Worm (Caenorhabditis elegans): ENCODE measurements around the gene unc-85.
A peak's percentile ranks its signal among the peaks of the same experiment; 100 is the strongest.

unc-85 gene

ce11 chrII:4739984-4740462, 38.2 kb downstream of the unc-85 start, which contains the start of gene eas-1 (continued):
- TF ChIP-seq saeg-2 (GFP tag; IDR thresholded peaks at IDR 0.05) (no peak), F26F4.8 (GFP tag; conservative IDR thresholded peaks at IDR 0.05) (no peak), nhr-76 (tag; optimal IDR thresholded peaks at IDR 0.05) (no peak)

DNA sequence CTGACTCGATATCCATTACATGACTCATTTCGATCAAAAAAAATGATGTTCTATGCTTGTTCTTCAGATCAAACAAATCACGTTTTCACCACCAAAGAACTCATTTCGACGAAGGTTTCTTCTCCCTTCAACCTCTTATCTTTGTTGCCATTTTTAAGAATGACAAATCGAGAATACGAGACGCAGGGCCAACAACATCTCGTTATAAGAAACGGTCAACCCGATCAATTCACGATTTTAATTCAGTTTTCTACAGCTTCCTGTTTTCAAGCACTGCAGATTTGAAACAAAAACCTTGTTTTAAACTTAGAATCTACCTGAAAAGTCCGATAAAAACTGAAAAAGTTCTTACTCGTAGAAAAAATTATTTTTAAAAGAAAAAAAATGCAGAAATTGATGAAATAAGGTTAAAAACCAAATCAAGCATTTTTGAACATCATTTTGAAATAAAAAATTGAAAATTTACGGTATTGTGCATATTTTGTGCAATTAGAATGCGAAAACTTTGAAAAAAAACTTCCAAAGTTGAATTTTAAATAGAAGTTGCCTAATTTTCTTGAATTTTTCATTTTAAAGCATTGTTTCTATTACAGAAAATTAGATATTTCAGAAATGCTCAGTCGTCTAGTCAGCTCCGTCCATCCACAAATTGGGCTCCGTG, 39.8 kb downstream of the unc-85 start, which contains the start of gene acs-11:
acs-11 (plus strand) TSS at position 611 of the 661 bp plus-strand sequence.
- peak; percentile 61 for TF ChIP-seq hlh-30 (tag; optimal IDR thresholded peaks at IDR 0.05; ENCODE audit: insufficient read depth)
- TF ChIP-seq pqm-1 (tag; optimal IDR thresholded peaks at IDR 0.05): peak; percentile 18
- TF ChIP-seq dmd-6 (GFP tag; IDR thresholded peaks at IDR 0.05): peak; percentile 31; the same call in 1 of the 2 replicates
- no peak for TF ChIP-seq mxl-3 (GFP tag; optimal IDR thresholded peaks at IDR 0.05)
- TF ChIP-seq mdl-1 (tag; optimal IDR thresholded peaks at IDR 0.05): peak in 1 of 2 experiments; percentile 42
- no peak for TF ChIP-seq saeg-2 (GFP tag; IDR thresholded peaks at IDR 0.05)
- peak; percentile 64 for TF ChIP-seq nhr-28 (tag; optimal IDR thresholded peaks at IDR 0.05)
- TF ChIP-seq F10B5.3 (tag; optimal IDR thresholded peaks at IDR 0.05): no peak
- TF ChIP-seq hlh-11 (tag; optimal IDR thresholded peaks at IDR 0.05): peak; percentile 5
- peak; percentile 57 for TF ChIP-seq ama-1 (optimal IDR thresholded peaks at IDR 0.05)
- TF ChIP-seq daf-16 (GFP tag; optimal IDR thresholded peaks at IDR 0.05): no peak
- peak; percentile 60 for TF ChIP-seq daf-16 (tag; optimal IDR thresholded peaks at IDR 0.05)
- TF ChIP-seq duxl-1 (tag; optimal IDR thresholded peaks at IDR 0.05; ENCODE audit: poor library complexity): peak; percentile 12
- TF ChIP-seq dve-1 (tag; optimal IDR thresholded peaks at IDR 0.05; ENCODE audit: insufficient read depth): peak; percentile 48
- TF ChIP-seq spr-3 (GFP tag; optimal IDR thresholded peaks at IDR 0.05): no peak
- peak; percentile 21 for TF ChIP-seq mes-2 (tag; optimal IDR thresholded peaks at IDR 0.05; ENCODE audit: poor library complexity, severe bottlenecking)
- TF ChIP-seq aha-1 (tag): peak; percentile 49
- no peak for TF ChIP-seq nhr-11 (tag; optimal IDR thresholded peaks at IDR 0.05)

ce11 chrII:4745281-4745680, 43.4 kb downstream of the unc-85 start:
- TF ChIP-seq vab-7 (GFP tag; IDR thresholded peaks at IDR 0.05) (no peak), ztf-7 (tag; optimal IDR thresholded peaks at IDR 0.05) (no peak), F10B5.3 (tag; optimal IDR thresholded peaks at IDR 0.05) (no peak), spr-3 (GFP tag; optimal IDR thresholded peaks at IDR 0.05) (no peak), dmd-6 (GFP tag; IDR thresholded peaks at IDR 0.05) (peak; percentile 30; the same call in 1 of the 2 replicates), arid-1 (GFP tag; conservative IDR thresholded peaks at IDR 0.05) (no peak), ceh-20 (GFP tag; IDR thresholded peaks at IDR 0.05) (peak; percentile 59; the same call in 1 of the 2 replicates), mep-1 (tag; optimal IDR thresholded peaks at IDR 0.05) (peak; percentile 50), mdl-1 (tag; optimal IDR thresholded peaks at IDR 0.05) (peak in 1 of 2 experiments; percentile 71), ctbp-1 (GFP tag; IDR thresholded peaks at IDR 0.05) (no peak), lir-3 (tag; optimal IDR thresholded peaks at IDR 0.05) (no peak), nhr-77 (tag; optimal IDR thresholded peaks at IDR 0.05) (peak; percentile 8), rbr-2 (tag; optimal IDR thresholded peaks at IDR 0.05) (no peak), fkh-10 (GFP tag; optimal IDR thresholded peaks at IDR 0.05) (no peak), ZK546.5 (tag; optimal IDR thresholded peaks at IDR 0.05) (no peak), nhr-41 (GFP tag; IDR thresholded peaks at IDR 0.05) (no peak), Y5F2A.4 (GFP tag; optimal IDR thresholded peaks at IDR 0.05) (no peak), hif-1 (tag; optimal IDR thresholded peaks at IDR 0.05) (no peak), daf-19 (GFP tag; conservative IDR thresholded peaks at IDR 0.05) (no peak), zip-2 (tag; optimal IDR thresholded peaks at IDR 0.05) (no peak), dpl-1 (GFP tag; optimal IDR thresholded peaks at IDR 0.05) (peak; percentile 33), mxl-3 (GFP tag; optimal IDR thresholded peaks at IDR 0.05) (peak; percentile 72), nhr-48 (tag; optimal IDR thresholded peaks at IDR 0.05) (peak; percentile 95), ces-1 (GFP tag; optimal IDR thresholded peaks at IDR 0.05) (no peak), tra-1 (GFP tag; IDR thresholded peaks at IDR 0.05) (peak; percentile 39; the same call in 1 of the 2 replicates), dmd-8 (GFP tag; IDR thresholded peaks at IDR 0.05) (no peak), hlh-11 (tag; optimal IDR thresholded peaks at IDR 0.05) (peak; percentile 55), nhr-102 (tag; optimal IDR thresholded peaks at IDR 0.05) (peak; percentile 10), nhr-111 (GFP tag; optimal IDR thresholded peaks at IDR 0.05) (no peak), Y48G9A.11 (GFP tag; IDR thresholded peaks at IDR 0.05) (no peak), lsy-2 (tag; optimal IDR thresholded peaks at IDR 0.05) (peak in 1 of 2 experiments; percentile 31), ceh-32 (tag; optimal IDR thresholded peaks at IDR 0.05; ENCODE audit: poor library complexity) (no peak)

Data from whole organism, L4 larva.